Fruit fly (Drosophila melanogaster) whole organism, adult: ENCODE data around the gene PIP82.
A peak's percentile ranks its signal among the peaks of the same experiment; 100 is the strongest.

Experiments
- CG11617 ChIP-seq: fragments of 200-800 bp; sonication (Bioruptor generic); optimal IDR thresholded peaks from 2 replicates; lab custom pipeline; 2017; ENCODE audit warnings: mild to moderate bottlenecking, missing biosample characterization, missing genetic modification reagents, missing genetic modification characterization
- CG12768 ChIP-seq: fragments of 200-800 bp; sonication (Bioruptor generic); optimal IDR thresholded peaks from 2 replicates; lab custom pipeline; 2017; ENCODE audit warnings: missing biosample characterization, missing genetic modification characterization, mild to moderate bottlenecking, moderate library complexity, missing genetic modification reagents
- CG14711 ChIP-seq: fragments of 200-800 bp; sonication (Bioruptor generic); optimal IDR thresholded peaks from 2 replicates; lab custom pipeline; 2018; ENCODE audit warnings: missing biosample characterization, mild to moderate bottlenecking, missing genetic modification characterization, moderate library complexity
- CG1620 ChIP-seq: fragments of 200-800 bp; sonication (Bioruptor generic); optimal IDR thresholded peaks from 2 replicates; lab custom pipeline; 2016; ENCODE audit warnings: missing biosample characterization, missing genetic modification characterization
- CG33017 ChIP-seq: fragments of 200-800 bp; sonication (Bioruptor generic); optimal IDR thresholded peaks from 2 replicates; lab custom pipeline; 2018; ENCODE audit warnings: missing biosample characterization, mild to moderate bottlenecking, missing genetic modification characterization, moderate library complexity
- CG5204 ChIP-seq: fragments of 200-800 bp; sonication (Bioruptor generic); optimal IDR thresholded peaks from 2 replicates; lab custom pipeline; 2016; ENCODE audit warnings: missing biosample characterization, missing genetic modification characterization
- CG7045 ChIP-seq: fragments of 200-800 bp; sonication (Bioruptor generic); optimal IDR thresholded peaks from 2 replicates; lab custom pipeline; 2017; ENCODE audit warnings: missing biosample characterization, mild to moderate bottlenecking, missing genetic modification characterization
- CG7101 ChIP-seq: fragments of 200-800 bp; sonication (Bioruptor generic); optimal IDR thresholded peaks from 2 replicates; lab custom pipeline; 2018; ENCODE audit warnings: missing biosample characterization, mild to moderate bottlenecking, missing genetic modification characterization, moderate library complexity
- Clk ChIP-seq: fragments of 200-800 bp; sonication (Bioruptor generic); optimal IDR thresholded peaks from 2 replicates; lab custom pipeline; 2017; ENCODE audit warnings: missing biosample characterization, missing genetic modification characterization
- Crg-1 ChIP-seq: fragments of 200-800 bp; sonication (Bioruptor generic); optimal IDR thresholded peaks from 2 replicates; lab custom pipeline; 2016; ENCODE audit warnings: missing biosample characterization, missing genetic modification characterization
- Hr96 ChIP-seq: fragments of 200-800 bp; sonication (Bioruptor generic); optimal IDR thresholded peaks from 2 replicates; lab custom pipeline; 2016; ENCODE audit warnings: missing biosample characterization, missing genetic modification characterization
- Mnt ChIP-seq: fragments of 200-800 bp; sonication (Bioruptor generic); optimal IDR thresholded peaks from 2 replicates; lab custom pipeline; 2016; ENCODE audit warnings: missing biosample characterization, mild to moderate bottlenecking, missing genetic modification characterization
- bab1 ChIP-seq: fragments of 200-800 bp; sonication (Bioruptor generic); optimal IDR thresholded peaks from 3 replicates; lab custom pipeline; 2019; ENCODE audit warnings: missing biosample characterization, mild to moderate bottlenecking, missing genetic modification characterization, moderate library complexity
- cic ChIP-seq: fragments of 200-800 bp; sonication (Bioruptor generic); optimal IDR thresholded peaks from 2 replicates; lab custom pipeline; 2017; ENCODE audit warnings: missing biosample characterization, mild to moderate bottlenecking, missing genetic modification characterization, moderate library complexity
- cnc ChIP-seq, 2 experiments: fragments of >200 bp; optimal IDR thresholded peaks; 2 replicates each; lab custom pipeline; 2017
- kay ChIP-seq: fragments of 200-800 bp; sonication (Bioruptor generic); peaks from one replicate; lab custom pipeline; 2016; ENCODE audit warnings: missing biosample characterization, missing genetic modification characterization, borderline replicate concordance
- ovo ChIP-seq: fragments of 200-800 bp; sonication (Bioruptor generic); optimal IDR thresholded peaks from 2 replicates; lab custom pipeline; 2016; ENCODE audit warnings: missing biosample characterization, missing genetic modification characterization
- pad ChIP-seq: fragments of 200-800 bp; sonication (Bioruptor generic); optimal IDR thresholded peaks from 3 replicates; lab custom pipeline; 2017; ENCODE audit warnings: missing biosample characterization, missing genetic modification characterization, mild to moderate bottlenecking, moderate library complexity, missing genetic modification reagents
- tj ChIP-seq: fragments of 200-800 bp; sonication (Bioruptor generic); optimal IDR thresholded peaks from 3 replicates; lab custom pipeline; 2017; ENCODE audit warnings: missing biosample characterization, mild to moderate bottlenecking, missing genetic modification characterization, moderate library complexity
- toe ChIP-seq: fragments of 200-800 bp; sonication (Bioruptor generic); optimal IDR thresholded peaks from 2 replicates; lab custom pipeline; 2016; ENCODE audit warnings: missing biosample characterization, missing genetic modification characterization

PIP82 gene

dm6 chrX:8560087-8560999, 30.8 kb upstream of the PIP82 start, which contains the start of the genes CG12112 and Trf4-1:
CG12112 (minus strand) TSS chrX:8560192.
Trf4-1 (plus strand) TSS chrX:8560322.
- TF ChIP-seq pad (GFP tag; lab: Kevin White, UChicago): no peak
- no peak for TF ChIP-seq Hr96 (GFP tag; lab: Kevin White, UChicago)
- TF ChIP-seq CG1620 (GFP tag; lab: Kevin White, UChicago): peak; percentile 72
- peak; percentile 50 for TF ChIP-seq toe
- TF ChIP-seq CG5204 (GFP tag; lab: Kevin White, UChicago): peak; percentile 47
- TF ChIP-seq CG11617: no peak
- no peak for TF ChIP-seq CG33017 (tag; lab: Kevin White, UChicago)
- no peak for TF ChIP-seq CG7045
- TF ChIP-seq CG12768: no peak
- TF ChIP-seq bab1 (GFP tag; lab: Kevin White, UChicago): peak; percentile 26
- TF ChIP-seq Crg-1 (GFP tag; lab: Kevin White, UChicago): peak; percentile 10
- TF ChIP-seq Clk (GFP tag; lab: Kevin White, UChicago): no peak
- peak; percentile 17 for TF ChIP-seq CG7101 (tag; lab: Kevin White, UChicago)
- no peak for TF ChIP-seq tj (GFP tag; lab: Kevin White, UChicago)
- TF ChIP-seq cnc (optimal IDR thresholded peaks at IDR 0.05; lab: Kevin White, UChicago): no peak
- TF ChIP-seq cic (GFP tag; lab: Kevin White, UChicago): no peak
- no peak for TF ChIP-seq ovo (GFP tag; lab: Kevin White, UChicago)
- peak; percentile 94 for TF ChIP-seq kay (GFP tag; lab: Kevin White, UChicago)
- TF ChIP-seq CG14711: peak; percentile 23
- peak; percentile 86 for TF ChIP-seq Mnt (GFP tag; lab: Kevin White, UChicago)

dm6 chrX:8558762-8559172, 29.3 kb upstream of the PIP82 start, which contains the start of gene IntS4:
IntS4 (minus strand) TSS chrX:8558781.
- TF ChIP-seq Crg-1 (GFP tag; lab: Kevin White, UChicago): peak; percentile 79
- peak; percentile 28 for TF ChIP-seq CG7045
- peak; percentile 20 for TF ChIP-seq cic (GFP tag; lab: Kevin White, UChicago)
- peak; percentile 37 for TF ChIP-seq CG33017 (tag; lab: Kevin White, UChicago)
- TF ChIP-seq CG11617: peak; percentile 75
- TF ChIP-seq ovo (GFP tag; lab: Kevin White, UChicago): peak; percentile 74
- peak; percentile 80 for TF ChIP-seq CG1620 (GFP tag; lab: Kevin White, UChicago)
- TF ChIP-seq toe: no peak
- no peak for TF ChIP-seq CG5204 (GFP tag; lab: Kevin White, UChicago)
- TF ChIP-seq tj (GFP tag; lab: Kevin White, UChicago): peak; percentile 59
- peak; percentile 68 for TF ChIP-seq pad (GFP tag; lab: Kevin White, UChicago)
- peak; percentile 82 for TF ChIP-seq CG7101 (tag; lab: Kevin White, UChicago)
- TF ChIP-seq bab1 (GFP tag; lab: Kevin White, UChicago): peak; percentile 88
- TF ChIP-seq kay (GFP tag; lab: Kevin White, UChicago): peak; percentile 55
- TF ChIP-seq Mnt (GFP tag; lab: Kevin White, UChicago): peak; percentile 90
- TF ChIP-seq Hr96 (GFP tag; lab: Kevin White, UChicago): no peak
- peak; percentile 52 for TF ChIP-seq CG12768
- TF ChIP-seq Clk (GFP tag; lab: Kevin White, UChicago): peak; percentile 6
- no peak for TF ChIP-seq cnc (optimal IDR thresholded peaks at IDR 0.05; lab: Kevin White, UChicago)
- peak; percentile 77 for TF ChIP-seq CG14711

dm6 chrX:8554303-8554702, 24.8 kb upstream of the PIP82 start:
- TF ChIP-seq tj (GFP tag; lab: Kevin White, UChicago): no peak

- TF ChIP-seq CG14711 (no peak), cic (GFP tag; lab: Kevin White, UChicago) (no peak), pad (GFP tag; lab: Kevin White, UChicago) (no peak), CG5204 (GFP tag; lab: Kevin White, UChicago) (no peak), Hr96 (GFP tag; lab: Kevin White, UChicago) (no peak), CG1620 (GFP tag; lab: Kevin White, UChicago) (no peak), toe (no peak), CG33017 (tag; lab: Kevin White, UChicago) (no peak), Clk (GFP tag; lab: Kevin White, UChicago) (no peak), Mnt (GFP tag; lab: Kevin White, UChicago) (no peak), tj (GFP tag; lab: Kevin White, UChicago) (no peak), CG11617 (no peak), kay (GFP tag; lab: Kevin White, UChicago) (no peak), CG7045 (no peak), ovo (GFP tag; lab: Kevin White, UChicago) (no peak), Crg-1 (GFP tag; lab: Kevin White, UChicago) (no peak), cnc (optimal IDR thresholded peaks at IDR 0.05; lab: Kevin White, UChicago) (no peak), CG12768 (no peak)
Measured at dm6 chrX:8542728-8543127, 13.2 kb upstream of the PIP82 start.

dm6 chrX:8541985-8542384, 12.5 kb upstream of the PIP82 start:
- no peak for TF ChIP-seq CG7101 (tag; lab: Kevin White, UChicago)
- TF ChIP-seq CG1620 (GFP tag; lab: Kevin White, UChicago): no peak
- TF ChIP-seq Clk (GFP tag; lab: Kevin White, UChicago): no peak
- no peak for TF ChIP-seq pad (GFP tag; lab: Kevin White, UChicago)
- no peak for TF ChIP-seq CG11617
- no peak for TF ChIP-seq kay (GFP tag; lab: Kevin White, UChicago)
- no peak for TF ChIP-seq CG33017 (tag; lab: Kevin White, UChicago)
- no peak for TF ChIP-seq toe
- no peak for TF ChIP-seq Mnt (GFP tag; lab: Kevin White, UChicago)
- no peak for TF ChIP-seq Hr96 (GFP tag; lab: Kevin White, UChicago)
- TF ChIP-seq CG7045: no peak
- no peak for TF ChIP-seq tj (GFP tag; lab: Kevin White, UChicago)
- no peak for TF ChIP-seq Crg-1 (GFP tag; lab: Kevin White, UChicago)
- no peak for TF ChIP-seq bab1 (GFP tag; lab: Kevin White, UChicago)
- TF ChIP-seq CG5204 (GFP tag; lab: Kevin White, UChicago): no peak
